Fruit fly (Drosophila melanogaster) whole organism, prepupa: ENCODE results near the gene Tps1.

Experiments used
- CG11294 ChIP-seq: fragments of 200-800 bp; sonication (Bioruptor generic); IDR thresholded peaks from 2 replicates; pipeline ENCODE4 v1.3.6; 2022; ENCODE audit warnings: missing biosample characterization, missing genetic modification characterization
- CG11762 ChIP-seq: fragments of 200-800 bp; sonication (Bioruptor generic); optimal IDR thresholded peaks from 3 replicates; lab custom pipeline; 2016; ENCODE audit warnings: missing biosample characterization, missing genetic modification characterization; ENCODE audit not compliant: insufficient read depth
- CG11902 ChIP-seq: fragments of 200-800 bp; sonication (Bioruptor generic); optimal IDR thresholded peaks from 3 replicates; lab custom pipeline; 2016; ENCODE audit warnings: missing biosample characterization, missing genetic modification characterization
- CG1621 ChIP-seq: fragments of 200-800 bp; sonication (Bioruptor generic); optimal IDR thresholded peaks from 3 replicates; lab custom pipeline; 2018; ENCODE audit warnings: missing biosample characterization, mild to moderate bottlenecking, missing genetic modification characterization
- CG3032 ChIP-seq: fragments of 200-800 bp; optimal IDR thresholded peaks from 2 replicates; lab custom pipeline; 2019; ENCODE audit warnings: missing biosample characterization, mild to moderate bottlenecking, missing genetic modification characterization, moderate library complexity
- CG31627 ChIP-seq: fragments of 200-800 bp; sonication (Bioruptor generic); optimal IDR thresholded peaks from 3 replicates; lab custom pipeline; 2016; ENCODE audit warnings: missing biosample characterization, missing genetic modification characterization
- CG32006 ChIP-seq: fragments of 200-800 bp; sonication (Bioruptor generic); optimal IDR thresholded peaks from 3 replicates; lab custom pipeline; 2017; ENCODE audit warnings: missing biosample characterization, mild to moderate bottlenecking, missing genetic modification characterization
- CG34406 ChIP-seq: fragments of 200-800 bp; sonication (Bioruptor generic); optimal IDR thresholded peaks from 3 replicates; lab custom pipeline; 2016; ENCODE audit warnings: missing biosample characterization, missing genetic modification characterization
- CG3919 ChIP-seq: fragments of 200-800 bp; sonication (Bioruptor generic); optimal IDR thresholded peaks from 3 replicates; lab custom pipeline; 2016; ENCODE audit warnings: missing biosample characterization, missing genetic modification characterization
- CG4318 ChIP-seq: fragments of 200-800 bp; sonication (Bioruptor generic); optimal IDR thresholded peaks from 3 replicates; lab custom pipeline; 2017; ENCODE audit warnings: missing biosample characterization, mild to moderate bottlenecking, missing genetic modification characterization
- CG6163 ChIP-seq: fragments of 200-800 bp; sonication (Bioruptor generic); IDR thresholded peaks from 3 replicates; pipeline ENCODE4 v1.3.6; 2022; ENCODE audit warnings: missing biosample characterization, missing genetic modification characterization
- CG6276 ChIP-seq: fragments of 200-800 bp; sonication (Bioruptor generic); optimal IDR thresholded peaks from 2 replicates; lab custom pipeline; 2017; ENCODE audit warnings: missing biosample characterization, mild to moderate bottlenecking, missing genetic modification characterization
- CG6792 ChIP-seq: fragments of 200-800 bp; sonication (Bioruptor generic); optimal IDR thresholded peaks from 3 replicates; lab custom pipeline; 2016; ENCODE audit warnings: missing biosample characterization, missing genetic modification characterization
- CG7368 ChIP-seq: fragments of 200-800 bp; sonication (Bioruptor generic); optimal IDR thresholded peaks from 3 replicates; lab custom pipeline; 2016; ENCODE audit warnings: missing biosample characterization, missing genetic modification characterization
- CG8119 ChIP-seq: fragments of 200-800 bp; sonication (Bioruptor generic); IDR thresholded peaks from 3 replicates; pipeline ENCODE4 v1.3.6; 2022; ENCODE audit warnings: missing biosample characterization, missing genetic modification characterization
- CG8632 ChIP-seq: fragments of 200-800 bp; sonication (Bioruptor generic); optimal IDR thresholded peaks from 3 replicates; lab custom pipeline; 2016; ENCODE audit warnings: missing biosample characterization, missing genetic modification characterization
- Eip75B ChIP-seq: fragments of 200-800 bp; sonication (Bioruptor generic); optimal IDR thresholded peaks from 3 replicates; lab custom pipeline; 2016; ENCODE audit warnings: missing biosample characterization, missing genetic modification characterization
- Eip93F ChIP-seq: fragments of 200-800 bp; sonication (Bioruptor generic); optimal IDR thresholded peaks from 2 replicates; lab custom pipeline; 2016; ENCODE audit warnings: missing biosample characterization, mild to moderate bottlenecking, missing genetic modification characterization
- Ets21C ChIP-seq: fragments of 200-800 bp; sonication (Bioruptor generic); optimal IDR thresholded peaks from 3 replicates; lab custom pipeline; 2016; ENCODE audit warnings: missing biosample characterization, missing genetic modification characterization
- Gug ChIP-seq: fragments of 200-800 bp; sonication (Bioruptor generic); IDR thresholded peaks from 2 replicates; pipeline ENCODE4 v1.3.6; 2022; ENCODE audit warnings: missing biosample characterization, missing genetic modification characterization
- Hr39 ChIP-seq: fragments of 200-800 bp; sonication (Bioruptor generic); optimal IDR thresholded peaks from 2 replicates; lab custom pipeline; 2016; ENCODE audit warnings: missing biosample characterization, missing genetic modification characterization
- Hr4 ChIP-seq: fragments of 200-800 bp; sonication (Bioruptor generic); optimal IDR thresholded peaks from 3 replicates; lab custom pipeline; 2016; ENCODE audit warnings: missing biosample characterization, missing genetic modification characterization
- Lpt ChIP-seq: fragments of 200-800 bp; sonication (Bioruptor generic); optimal IDR thresholded peaks from 3 replicates; lab custom pipeline; 2016; ENCODE audit warnings: missing biosample characterization, missing genetic modification characterization
- Met ChIP-seq: fragments of 200-800 bp; sonication (Bioruptor generic); optimal IDR thresholded peaks from 3 replicates; lab custom pipeline; 2016; ENCODE audit warnings: missing biosample characterization, missing genetic modification characterization
- Sox102F ChIP-seq: fragments of 200-800 bp; sonication (Bioruptor generic); optimal IDR thresholded peaks from 2 replicates; lab custom pipeline; 2016; ENCODE audit warnings: missing biosample characterization, mild to moderate bottlenecking, missing genetic modification characterization
- dsx ChIP-seq: fragments of 200-800 bp; optimal IDR thresholded peaks from 3 replicates; lab custom pipeline; 2019; ENCODE audit warnings: missing biosample characterization, mild to moderate bottlenecking, missing genetic modification characterization, moderate library complexity; ENCODE audit not compliant: poor library complexity, severe bottlenecking
- eg ChIP-seq: fragments of 200-800 bp; sonication (Bioruptor generic); IDR thresholded peaks from 3 replicates; pipeline ENCODE4 v1.3.6; 2022; ENCODE audit warnings: missing biosample characterization, missing genetic modification characterization
- esn ChIP-seq: fragments of 200-800 bp; sonication (Bioruptor generic); optimal IDR thresholded peaks from 2 replicates; lab custom pipeline; 2016; ENCODE audit warnings: missing biosample characterization, mild to moderate bottlenecking, missing genetic modification characterization, moderate library complexity
- fd59A ChIP-seq: fragments of 200-800 bp; sonication (Bioruptor generic); optimal IDR thresholded peaks from 2 replicates; lab custom pipeline; 2017; ENCODE audit warnings: missing biosample characterization, mild to moderate bottlenecking, missing genetic modification characterization, missing genetic modification reagents
- fd85E ChIP-seq: fragments of 200-800 bp; sonication (Bioruptor generic); optimal IDR thresholded peaks from 3 replicates; lab custom pipeline; 2016; ENCODE audit warnings: missing biosample characterization, missing genetic modification characterization
- lz ChIP-seq: fragments of 200-800 bp; sonication (Bioruptor generic); optimal IDR thresholded peaks from 3 replicates; lab custom pipeline; 2016; ENCODE audit warnings: missing biosample characterization, missing genetic modification characterization
- pdm3 ChIP-seq: fragments of 200-800 bp; sonication (Bioruptor generic); optimal IDR thresholded peaks from 3 replicates; lab custom pipeline; 2016; ENCODE audit warnings: missing biosample characterization, missing genetic modification characterization
- salr ChIP-seq, 2 experiments: fragments of 200-800 bp; sonication (Bioruptor generic); optimal IDR thresholded peaks; 3 replicates each; lab custom pipeline; 2016 to 2018; ENCODE audit warnings: missing biosample characterization in 2 of 2, missing genetic modification characterization in 2 of 2, mild to moderate bottlenecking in 1 of 2
- spab ChIP-seq: fragments of 200-800 bp; sonication (Bioruptor generic); optimal IDR thresholded peaks from 2 replicates; lab custom pipeline; 2017; ENCODE audit warnings: missing biosample characterization, mild to moderate bottlenecking, missing genetic modification characterization, missing genetic modification reagents
- svp ChIP-seq: fragments of 200-800 bp; sonication (Bioruptor generic); peaks from one replicate; lab custom pipeline; 2016; ENCODE audit warnings: missing biosample characterization, missing genetic modification characterization
- topi ChIP-seq: fragments of 200-800 bp; sonication (Bioruptor generic); optimal IDR thresholded peaks from 3 replicates; lab custom pipeline; 2016; ENCODE audit warnings: missing biosample characterization, missing genetic modification characterization

Tps1 gene

dm6 chr2L:4416903-4417302 lies 28.8 kb downstream of the Tps1 start (continued):
- TF ChIP-seq CG4318 (peak; percentile 33), CG8632 (peak; percentile 32), Eip93F (GFP tag; lab: Kevin White, UChicago) (no peak), topi (peak; percentile 20), svp (GFP tag; lab: Kevin White, UChicago) (peak; percentile 66)
- TF ChIP-seq, all 60 proteins: peak for 39

dm6 chr2L:4417982-4418381 lies 29.9 kb downstream of the Tps1 start:
- no peak for TF ChIP-seq CG34406 (GFP tag; lab: Kevin White, UChicago)
- TF ChIP-seq CG11762 = no peak
- TF ChIP-seq CG11294 (GFP tag; lab: Robert Waterston, UW) = no peak
- no peak for TF ChIP-seq Hr4 (GFP tag; lab: Kevin White, UChicago)
- TF ChIP-seq Eip75B (GFP tag; lab: Kevin White, UChicago) = no peak
- TF ChIP-seq CG11902 (GFP tag; lab: Kevin White, UChicago) = no peak
- no peak for TF ChIP-seq fd85E
- TF ChIP-seq CG7368 (GFP tag; lab: Kevin White, UChicago) = no peak
- no peak for TF ChIP-seq Ets21C (GFP tag; lab: Kevin White, UChicago)
- no peak for TF ChIP-seq CG1621

- TF ChIP-seq pdm3 (no peak), eg (GFP tag; lab: Robert Waterston, UW) (no peak), CG6163 (no peak), CG31627 (GFP tag; lab: Kevin White, UChicago) (no peak), esn (no peak), CG6276 (GFP tag; lab: Kevin White, UChicago) (no peak), salr (GFP tag; optimal IDR thresholded peaks at IDR 0.05; lab: Kevin White, UChicago) (no peak), CG6792 (no peak)
- TF ChIP-seq, all 60 proteins: peak for 0
These were observed 30.7 kb downstream of the Tps1 start for dm6 chr2L:4418819-4419218.

- no peak for TF ChIP-seq CG6163
- no peak for TF ChIP-seq CG32006
- TF ChIP-seq Hr4 (GFP tag; lab: Kevin White, UChicago) = no peak
- TF ChIP-seq CG3032 (tag; lab: Kevin White, UChicago) = no peak
- TF ChIP-seq lz = no peak
- TF ChIP-seq spab = no peak
- TF ChIP-seq CG8119 (GFP tag; lab: Robert Waterston, UW) = no peak
- TF ChIP-seq dsx (GFP tag; lab: Kevin White, UChicago) = no peak
These were observed 34.0 kb downstream of the Tps1 start for dm6 chr2L:4422154-4422553.

dm6 chr2L:4433608-4434007 lies 45.5 kb downstream of the Tps1 start, which contains the start of the genes CG34177 and CG34178:
Gene CG34177 (plus strand): TSS chr2L:4433908.
Gene CG34178 (plus strand): TSS chr2L:4433908.
- TF ChIP-seq CG6792 (no peak), Sox102F (GFP tag; lab: Kevin White, UChicago) (no peak), fd59A (GFP tag; lab: Kevin White, UChicago) (no peak), Gug (GFP tag; lab: Robert Waterston, UW) (no peak), svp (GFP tag; lab: Kevin White, UChicago) (peak; percentile 21), dsx (GFP tag; lab: Kevin White, UChicago) (no peak)

dm6 chr2L:4437487-4437886 lies 49.4 kb downstream of the Tps1 start, which contains the start of gene CG43056:
Gene CG43056 (plus strand): TSS chr2L:4437787.
- TF ChIP-seq CG34406 (GFP tag; lab: Kevin White, UChicago) = no peak
- no peak for TF ChIP-seq CG6163
- no peak for TF ChIP-seq Lpt
- TF ChIP-seq Met (GFP tag; lab: Kevin White, UChicago) = no peak
- TF ChIP-seq CG3919 = no peak
- TF ChIP-seq pdm3 = no peak
- no peak for TF ChIP-seq topi
- no peak for TF ChIP-seq CG11902 (GFP tag; lab: Kevin White, UChicago)
- no peak for TF ChIP-seq CG32006
- TF ChIP-seq Hr39 (GFP tag; lab: Kevin White, UChicago) = no peak
- TF ChIP-seq CG8119 (GFP tag; lab: Robert Waterston, UW) = no peak
- no peak for TF ChIP-seq salr (GFP tag; optimal IDR thresholded peaks at IDR 0.05; lab: Kevin White, UChicago)
- no peak for TF ChIP-seq Eip75B (GFP tag; lab: Kevin White, UChicago)
